Fruit fly (Drosophila melanogaster) whole organism, prepupa: ENCODE results near the gene fry.

Experiments used
- CG16779 ChIP-seq: fragments of 200-800 bp; sonication (Bioruptor generic); optimal IDR thresholded peaks from 3 replicates; lab custom pipeline; 2017; ENCODE audit warnings: missing biosample characterization, mild to moderate bottlenecking, missing genetic modification characterization
- OdsH ChIP-seq: fragments of 200-800 bp; sonication (Bioruptor generic); optimal IDR thresholded peaks from 3 replicates; lab custom pipeline; 2016; ENCODE audit warnings: missing biosample characterization, missing genetic modification characterization
- dsx ChIP-seq: fragments of 200-800 bp; optimal IDR thresholded peaks from 3 replicates; lab custom pipeline; 2019; ENCODE audit warnings: missing biosample characterization, mild to moderate bottlenecking, missing genetic modification characterization, moderate library complexity; ENCODE audit not compliant: poor library complexity, severe bottlenecking
- net ChIP-seq: fragments of 200-800 bp; sonication (Bioruptor generic); optimal IDR thresholded peaks from 3 replicates; lab custom pipeline; 2016; ENCODE audit warnings: missing biosample characterization, missing genetic modification characterization
- spab ChIP-seq: fragments of 200-800 bp; sonication (Bioruptor generic); optimal IDR thresholded peaks from 2 replicates; lab custom pipeline; 2017; ENCODE audit warnings: missing biosample characterization, mild to moderate bottlenecking, missing genetic modification characterization, missing genetic modification reagents

DNA sequence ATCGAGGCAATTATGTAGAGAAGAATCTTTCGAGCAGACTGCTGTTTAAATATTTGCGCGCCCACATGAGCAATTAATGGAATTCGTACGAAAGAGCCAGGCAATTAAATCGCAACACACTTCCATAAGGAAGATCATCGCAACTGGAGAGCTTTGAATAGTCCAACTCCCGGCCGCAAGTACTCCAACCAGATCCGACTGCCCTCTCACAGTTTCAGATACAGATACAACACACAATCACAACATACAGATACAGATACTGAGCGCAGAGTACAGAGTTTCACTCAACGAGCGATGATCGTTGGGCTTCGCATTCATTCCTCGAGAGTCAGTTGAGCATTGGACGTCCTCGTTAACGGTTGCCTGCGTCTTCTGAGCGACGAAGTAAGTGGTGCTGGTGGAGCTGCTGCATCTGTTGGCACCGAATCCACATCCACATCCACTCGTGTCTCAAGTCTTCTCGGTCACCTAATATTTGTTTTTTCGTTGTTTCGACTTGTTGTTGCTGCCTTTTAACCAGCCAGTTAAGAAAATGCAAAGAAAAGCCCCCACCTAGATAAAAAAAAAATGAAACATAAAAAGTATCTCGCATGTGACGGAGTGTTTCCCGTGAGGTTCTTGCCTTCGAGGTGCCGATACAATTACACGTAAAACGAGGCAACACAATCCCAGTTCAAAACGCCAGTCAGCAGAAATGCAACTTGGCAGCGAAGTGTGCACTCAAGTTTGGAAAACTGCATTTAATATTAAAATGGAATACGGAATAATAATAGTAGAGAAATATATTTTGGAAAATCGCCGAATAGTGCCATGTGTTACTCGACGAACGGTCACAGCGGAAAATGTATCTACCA is 64.1 kb downstream of the fry start, which contains the start of gene LanB2:
- TF ChIP-seq OdsH (GFP tag; lab: Kevin White, UChicago) (no peak), CG16779 (tag; lab: Kevin White, UChicago) (peak; percentile 30), spab (no peak), net (GFP tag; lab: Kevin White, UChicago) (peak; percentile 12), dsx (GFP tag; lab: Kevin White, UChicago) (peak; percentile 97)
